Fruit fly (Drosophila melanogaster) S2 (cell line): ENCODE results near the gene CG11226.

Source experiments
- CG8478 ChIP-seq: fragments of >200 bp; optimal IDR thresholded peaks from 2 replicates; lab custom pipeline; 2018
- CTCF ChIP-seq, 2 experiments: fragments of >200 bp; optimal IDR thresholded peaks; 2 replicates each; lab custom pipeline; 2018

DNA sequence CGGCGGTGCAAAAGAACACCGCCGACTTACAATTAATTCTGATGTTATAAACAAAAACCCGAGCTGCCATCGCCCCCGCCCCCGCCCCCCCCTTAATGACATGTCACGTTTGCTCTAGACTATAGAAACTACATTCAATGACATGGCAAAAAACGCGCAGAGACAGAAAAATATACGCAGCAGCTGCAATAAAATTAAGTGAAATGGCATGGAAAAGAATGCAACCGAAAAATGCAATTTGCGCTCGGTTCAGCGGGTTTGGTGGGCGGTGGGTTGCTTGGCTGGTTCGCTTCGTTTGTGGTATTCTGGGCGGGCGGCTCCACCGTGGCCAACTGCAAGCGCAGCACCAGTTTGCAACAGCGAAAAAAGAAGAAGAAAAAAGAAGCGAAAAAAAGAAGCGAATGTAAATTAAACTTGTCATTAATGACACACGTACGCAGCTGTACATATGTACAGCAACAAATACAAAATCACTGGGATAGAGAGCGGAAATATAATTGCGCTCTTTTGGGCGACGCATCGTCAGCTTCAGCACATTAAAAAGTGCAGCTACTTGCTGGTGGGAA lies 6.7 kb upstream of the CG11226 start:
- TF ChIP-seq CTCF (optimal IDR thresholded peaks at IDR 0.05; lab: Kevin White, UChicago) (no peak), CG8478 (no peak)
